Fruit fly (Drosophila melanogaster): Measurements from ENCODE around the gene Qsox4.

Gene Qsox4

dm6 chr3R:23725711-23726349 lies 23.3 kb downstream of the Qsox4 start (continued):
- TF ChIP-seq scrt (GFP tag; optimal IDR thresholded peaks at IDR 0.05): peak; percentile 19
- peak; percentile 46 for TF ChIP-seq CG2678 (tag; optimal IDR thresholded peaks at IDR 0.05)
- TF ChIP-seq amos (GFP tag; IDR thresholded peaks at IDR 0.05; ENCODE audit: partially characterized antibody): no peak
- no peak for TF ChIP-seq Tbp (GFP tag; optimal IDR thresholded peaks at IDR 0.05)
- no peak for TF ChIP-seq HHEX (GFP tag; optimal IDR thresholded peaks at IDR 0.05)
- TF ChIP-seq nmo (GFP tag; optimal IDR thresholded peaks at IDR 0.05): no peak
- TF ChIP-seq CG12744 (GFP tag; optimal IDR thresholded peaks at IDR 0.05): peak; percentile 30
- no peak for TF ChIP-seq chif (GFP tag; optimal IDR thresholded peaks at IDR 0.05)
- TF ChIP-seq aop (GFP tag; IDR thresholded peaks at IDR 0.05): no peak
- TF ChIP-seq sc (optimal IDR thresholded peaks at IDR 0.05): no peak
- TF ChIP-seq sc (GFP tag; optimal IDR thresholded peaks at IDR 0.05): peak; percentile 1
- no peak for TF ChIP-seq bcd (GFP tag; optimal IDR thresholded peaks at IDR 0.05)
- no peak for TF ChIP-seq ash1 (GFP tag; optimal IDR thresholded peaks at IDR 0.05)
- no peak for TF ChIP-seq CG7839 (tag; optimal IDR thresholded peaks at IDR 0.05)
- no peak for TF ChIP-seq YL-1 (GFP tag; optimal IDR thresholded peaks at IDR 0.05)
- TF ChIP-seq TFAM (GFP tag; optimal IDR thresholded peaks at IDR 0.05): no peak
- no peak for TF ChIP-seq Mes4 (GFP tag; optimal IDR thresholded peaks at IDR 0.05)
- TF ChIP-seq run (tag; optimal IDR thresholded peaks at IDR 0.05): no peak
- peak; percentile 34 for TF ChIP-seq CG18619 (GFP tag; optimal IDR thresholded peaks at IDR 0.05)
- no peak for TF ChIP-seq Dll (GFP tag; IDR thresholded peaks at IDR 0.05; ENCODE audit: partially characterized antibody)
- TF ChIP-seq prd (optimal IDR thresholded peaks at IDR 0.05): no peak
- TF ChIP-seq prd (GFP tag; IDR thresholded peaks at IDR 0.05): no peak
- no peak for TF ChIP-seq jigr1 (GFP tag; IDR thresholded peaks at IDR 0.05)
- peak; percentile 11 for TF ChIP-seq CG13775 (GFP tag; optimal IDR thresholded peaks at IDR 0.05)
- TF ChIP-seq D19A (tag; optimal IDR thresholded peaks at IDR 0.05): peak; percentile 38
- no peak for TF ChIP-seq Poxn (GFP tag; IDR thresholded peaks at IDR 0.05)
- TF ChIP-seq lmd (GFP tag; IDR thresholded peaks at IDR 0.05): no peak
- no peak for TF ChIP-seq fu2 (GFP tag; optimal IDR thresholded peaks at IDR 0.05)
- no peak for TF ChIP-seq CG4854 (GFP tag; optimal IDR thresholded peaks at IDR 0.05)
- no peak for TF ChIP-seq CG1647 (GFP tag; optimal IDR thresholded peaks at IDR 0.05)
- TF ChIP-seq CG34376 (GFP tag; optimal IDR thresholded peaks at IDR 0.05): peak; percentile 78
- no peak for TF ChIP-seq Hsf (GFP tag; optimal IDR thresholded peaks at IDR 0.05)
- TF ChIP-seq NC2α (GFP tag; optimal IDR thresholded peaks at IDR 0.05): no peak
- TF ChIP-seq Sin3A (optimal IDR thresholded peaks at IDR 0.05): no peak
- no peak for TF ChIP-seq Lpt (GFP tag; optimal IDR thresholded peaks at IDR 0.05)
- peak; percentile 14 for TF ChIP-seq Nf-YC (tag; optimal IDR thresholded peaks at IDR 0.05)
- TF ChIP-seq CG8359 (GFP tag; optimal IDR thresholded peaks at IDR 0.05; ENCODE audit: borderline replicate concordance): no peak
- no peak for TF ChIP-seq kay (GFP tag; optimal IDR thresholded peaks at IDR 0.05)
- TF ChIP-seq Rfx (GFP tag; IDR thresholded peaks at IDR 0.05): 0 out of 2 replicates have a peak, but pooled peaks have one; percentile 12
- no peak for TF ChIP-seq HLH4C (GFP tag; IDR thresholded peaks at IDR 0.05; ENCODE audit: partially characterized antibody)
- no peak for TF ChIP-seq bowl (GFP tag; IDR thresholded peaks at IDR 0.05)
- TF ChIP-seq CG34422 (GFP tag; IDR thresholded peaks at IDR 0.05): no peak
- no peak for TF ChIP-seq luna (GFP tag; optimal IDR thresholded peaks at IDR 0.05)
- peak; percentile 50; the same call in 2 of the 3 replicates for TF ChIP-seq ci (GFP tag; IDR thresholded peaks at IDR 0.05)
- no peak for TF ChIP-seq ssp (GFP tag; IDR thresholded peaks at IDR 0.05)
- TF ChIP-seq wor (GFP tag; IDR thresholded peaks at IDR 0.05): no peak
- no peak for TF ChIP-seq Sox102F (GFP tag; optimal IDR thresholded peaks at IDR 0.05)
- TF ChIP-seq GATAe (GFP tag; conservative IDR thresholded peaks at IDR 0.05): no peak
- no peak for TF ChIP-seq unc-4 (GFP tag; IDR thresholded peaks at IDR 0.05; ENCODE audit: partially characterized antibody)
- TF ChIP-seq klu (GFP tag; IDR thresholded peaks at IDR 0.05): no peak
- no peak for TF ChIP-seq dimm (GFP tag; IDR thresholded peaks at IDR 0.05)
- no peak for TF ChIP-seq Dad (GFP tag; optimal IDR thresholded peaks at IDR 0.05)

All from whole organism, embryonic.